Worm (Caenorhabditis elegans): ENCODE measurements around the gene clc-8.

DNA sequence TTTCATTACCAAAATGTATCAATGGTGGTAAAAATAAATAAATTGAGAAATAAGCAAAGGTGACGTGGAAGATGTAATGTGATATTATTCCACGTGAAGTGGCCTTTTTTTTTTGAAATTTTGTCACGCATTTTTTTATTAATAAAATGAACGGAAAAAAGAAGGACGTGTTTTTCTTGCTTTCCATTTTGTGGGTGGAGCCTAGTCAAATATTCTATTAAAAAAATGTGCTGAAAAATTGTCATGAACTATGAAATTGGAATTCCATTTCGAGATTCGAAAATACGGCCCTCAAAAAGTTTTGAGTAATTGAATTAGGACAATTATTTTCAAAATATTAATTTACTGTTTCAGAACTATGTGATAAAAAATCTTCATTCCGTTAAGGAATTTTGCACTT is 28.0 kb downstream of the clc-8 start, which contains the start of gene F55B11.7:
- no peak for TF ChIP-seq hnd-1 (tag; optimal IDR thresholded peaks at IDR 0.05)
- TF ChIP-seq sea-1 (GFP tag; conservative IDR thresholded peaks at IDR 0.05) = no peak
- TF ChIP-seq F13C5.2 (tag; optimal IDR thresholded peaks at IDR 0.05) = no peak
- TF ChIP-seq ama-1 (optimal IDR thresholded peaks at IDR 0.05) = no peak
- no peak for TF ChIP-seq scrt-1 (GFP tag; IDR thresholded peaks at IDR 0.05)
- no peak for TF ChIP-seq tra-4 (tag; optimal IDR thresholded peaks at IDR 0.05)

Data from whole organism, early embryonic.